Worm (Caenorhabditis elegans): ENCODE measurements around the gene ubc-24.

ubc-24 gene

ce11 chrII:8384344-8384743, 21.1 kb upstream of the ubc-24 start:
- TF ChIP-seq sma-9 (GFP tag; optimal IDR thresholded peaks at IDR 0.05) (peak; percentile 72), sma-9 (tag; optimal IDR thresholded peaks at IDR 0.05) (no peak), ZK546.5 (tag; optimal IDR thresholded peaks at IDR 0.05) (no peak), unc-55 (GFP tag; optimal IDR thresholded peaks at IDR 0.05) (no peak), skn-1 (tag; optimal IDR thresholded peaks at IDR 0.05) (peak; percentile 76), fos-1 (tag; optimal IDR thresholded peaks at IDR 0.05) (peak; percentile 93), ztf-1 (GFP tag; conservative IDR thresholded peaks at IDR 0.05) (no peak)

ce11 chrII:8385561-8385960, 19.8 kb upstream of the ubc-24 start:
- TF ChIP-seq mab-5 (tag; optimal IDR thresholded peaks at IDR 0.05) (no peak), lin-13 (GFP tag; optimal IDR thresholded peaks at IDR 0.05) (no peak), Y55F3AM.14 (GFP tag; optimal IDR thresholded peaks at IDR 0.05) (no peak), egl-27 (tag; optimal IDR thresholded peaks at IDR 0.05) (no peak), mdl-1 (tag; optimal IDR thresholded peaks at IDR 0.05) (no peak), ztf-1 (GFP tag; conservative IDR thresholded peaks at IDR 0.05) (no peak)

ce11 chrII:8386897-8387296, 18.5 kb upstream of the ubc-24 start:
- TF ChIP-seq nhr-129 (tag; optimal IDR thresholded peaks at IDR 0.05) = no peak
- peak; percentile 13 for TF ChIP-seq sma-9 (GFP tag; optimal IDR thresholded peaks at IDR 0.05)
- TF ChIP-seq sma-9 (tag; optimal IDR thresholded peaks at IDR 0.05) = no peak
- TF ChIP-seq fos-1 (tag; optimal IDR thresholded peaks at IDR 0.05) = peak; percentile 78
- TF ChIP-seq C34F6.9 (tag; optimal IDR thresholded peaks at IDR 0.05) = no peak
- TF ChIP-seq nhr-21 (tag; optimal IDR thresholded peaks at IDR 0.05) = no peak
- TF ChIP-seq ama-1 (optimal IDR thresholded peaks at IDR 0.05) = no peak

ce11 chrII:8388001-8388513, 17.3 kb upstream of the ubc-24 start, which contains the start of gene drd-1:
Gene drd-1, plus strand, starts transcription at chrII:8388051.
- TF ChIP-seq lin-11 (tag; optimal IDR thresholded peaks at IDR 0.05) (no peak), skn-1 (tag; optimal IDR thresholded peaks at IDR 0.05) (peak; percentile 22), gmeb-1 (tag; optimal IDR thresholded peaks at IDR 0.05) (no peak), nhr-25 (tag; optimal IDR thresholded peaks at IDR 0.05) (no peak), fos-1 (tag; optimal IDR thresholded peaks at IDR 0.05) (peak; percentile 91), ZK546.5 (tag; optimal IDR thresholded peaks at IDR 0.05) (no peak), sma-9 (GFP tag; optimal IDR thresholded peaks at IDR 0.05) (peak; percentile 69), sma-9 (tag; optimal IDR thresholded peaks at IDR 0.05) (no peak), ztf-1 (GFP tag; conservative IDR thresholded peaks at IDR 0.05) (no peak), crh-2 (tag; optimal IDR thresholded peaks at IDR 0.05) (peak; percentile 23), nhr-10 (tag; optimal IDR thresholded peaks at IDR 0.05) (no peak)

ce11 chrII:8390751-8391150, 14.7 kb upstream of the ubc-24 start, which contains the start of gene F49E12.10:
Gene F49E12.10, plus strand, starts transcription at chrII:8391051.
- TF ChIP-seq dmd-4 (tag; optimal IDR thresholded peaks at IDR 0.05) = no peak
- peak; percentile 54 for TF ChIP-seq fos-1 (tag; optimal IDR thresholded peaks at IDR 0.05)

- TF ChIP-seq mab-5 (tag; optimal IDR thresholded peaks at IDR 0.05) (no peak), peb-1 (tag; optimal IDR thresholded peaks at IDR 0.05) (no peak), skn-1 (tag; optimal IDR thresholded peaks at IDR 0.05) (no peak), fos-1 (tag; optimal IDR thresholded peaks at IDR 0.05) (peak; percentile 55)
Observed at ce11 chrII:8392215-8392614, 13.2 kb upstream of the ubc-24 start.

- TF ChIP-seq nhr-23 (tag; optimal IDR thresholded peaks at IDR 0.05) = no peak
- TF ChIP-seq F13H6.1 (tag; optimal IDR thresholded peaks at IDR 0.05) = no peak
- TF ChIP-seq nhr-237 (tag; optimal IDR thresholded peaks at IDR 0.05) = no peak
- no peak for TF ChIP-seq gmeb-1 (tag; optimal IDR thresholded peaks at IDR 0.05)
- TF ChIP-seq lin-11 (tag; optimal IDR thresholded peaks at IDR 0.05) = no peak
- no peak for TF ChIP-seq snpc-4 (tag; optimal IDR thresholded peaks at IDR 0.05)
- TF ChIP-seq elt-1 (tag; optimal IDR thresholded peaks at IDR 0.05) = no peak
- TF ChIP-seq ztf-1 (GFP tag; conservative IDR thresholded peaks at IDR 0.05) = no peak
- TF ChIP-seq nhr-10 (tag; optimal IDR thresholded peaks at IDR 0.05) = no peak
- no peak for TF ChIP-seq sma-9 (GFP tag; optimal IDR thresholded peaks at IDR 0.05)
- TF ChIP-seq sma-9 (tag; optimal IDR thresholded peaks at IDR 0.05) = no peak
- TF ChIP-seq nhr-6 (tag; optimal IDR thresholded peaks at IDR 0.05) = no peak
- no peak for TF ChIP-seq Y55F3AM.14 (GFP tag; optimal IDR thresholded peaks at IDR 0.05)
- TF ChIP-seq lin-13 (GFP tag; optimal IDR thresholded peaks at IDR 0.05) = no peak
- TF ChIP-seq nhr-25 (tag; optimal IDR thresholded peaks at IDR 0.05) = no peak
- no peak for TF ChIP-seq ceh-16 (tag; optimal IDR thresholded peaks at IDR 0.05)
Observed at ce11 chrII:8394205-8394604, 11.2 kb upstream of the ubc-24 start, which contains the start of gene F49E12.8. Gene F49E12.8, minus strand, starts transcription at chrII:8394305.

Measured in whole organism, L2 larva.